Worm (Caenorhabditis elegans) whole organism, early embryonic: ENCODE results near the gene mec-14.

Source experiments
- B0310.2 ChIP-seq: sonication (generic microtip); optimal IDR thresholded peaks from 2 replicates; lab custom pipeline; 2016; ENCODE audit warnings: mild to moderate bottlenecking, missing genetic modification characterization, missing compliant biosample characterization
- F13C5.2 ChIP-seq: sonication (generic microtip); optimal IDR thresholded peaks from 2 replicates; lab custom pipeline; 2017; ENCODE audit warnings: mild to moderate bottlenecking, missing genetic modification characterization, inconsistent platforms, missing compliant biosample characterization
- aly-1 ChIP-seq: sonication (generic microtip); optimal IDR thresholded peaks from 2 replicates; lab custom pipeline; 2016; ENCODE audit warnings: missing genetic modification characterization, missing compliant biosample characterization
- ama-1 ChIP-seq: fragments of 150-350 bp; optimal IDR thresholded peaks from 2 replicates; lab custom pipeline; 2014
- ceh-13 ChIP-seq: fragments of 200-800 bp; sonication (Bioruptor generic); optimal IDR thresholded peaks from 2 replicates; lab custom pipeline; 2018; ENCODE audit warnings: mild to moderate bottlenecking, missing genetic modification characterization, missing compliant biosample characterization
- ceh-36 ChIP-seq: sonication (generic microtip); optimal IDR thresholded peaks from 2 replicates; lab custom pipeline; 2016; ENCODE audit warnings: missing genetic modification characterization, inconsistent platforms, missing compliant biosample characterization
- ets-7 ChIP-seq: sonication (generic microtip); optimal IDR thresholded peaks from 2 replicates; lab custom pipeline; 2016; ENCODE audit warnings: missing genotype, missing genetic modification characterization, missing compliant biosample characterization
- flt-1 ChIP-seq: fragments of 200-800 bp; sonication (Bioruptor generic); IDR thresholded peaks from 2 replicates; pipeline ENCODE4 v1.3.6; 2022; ENCODE audit warnings: missing genetic modification characterization, missing compliant biosample characterization
- hmbx-1 ChIP-seq: sonication (generic microtip); optimal IDR thresholded peaks from 2 replicates; lab custom pipeline; 2016; ENCODE audit warnings: mild to moderate bottlenecking, missing genetic modification characterization, missing compliant biosample characterization
- hmg-4 ChIP-seq: fragments of 200-800 bp; sonication (Bioruptor generic); optimal IDR thresholded peaks from 2 replicates; lab custom pipeline; 2018; ENCODE audit warnings: mild to moderate bottlenecking, missing genetic modification characterization, missing compliant biosample characterization
- hnd-1 ChIP-seq: sonication (generic microtip); optimal IDR thresholded peaks from 2 replicates; lab custom pipeline; 2016; ENCODE audit warnings: missing genetic modification characterization, missing compliant biosample characterization
- pes-1 ChIP-seq: fragments of 200-800 bp; sonication (Bioruptor generic); IDR thresholded peaks from 2 replicates; pipeline ENCODE4 v1.3.6; 2022; ENCODE audit warnings: missing genetic modification reagents, missing genetic modification characterization, missing compliant biosample characterization
- scrt-1 ChIP-seq: fragments of 200-800 bp; sonication (Bioruptor generic); IDR thresholded peaks from 2 replicates; pipeline ENCODE4 v1.3.6; 2022; ENCODE audit warnings: missing genetic modification characterization, missing compliant biosample characterization
- sea-1 ChIP-seq: fragments of 200-800 bp; sonication (Bioruptor generic); conservative IDR thresholded peaks from 2 replicates; pipeline ENCODE4 v1.3.6; 2022; ENCODE audit warnings: missing genetic modification characterization, missing compliant biosample characterization
- tbx-11 ChIP-seq: fragments of 200-800 bp; sonication (Bioruptor generic); IDR thresholded peaks from 2 replicates; pipeline ENCODE4 v1.3.6; 2022; ENCODE audit warnings: missing genetic modification characterization, missing compliant biosample characterization
- tbx-37 ChIP-seq: fragments of 200-800 bp; sonication (Bioruptor generic); conservative IDR thresholded peaks from 2 replicates; pipeline ENCODE4 v1.3.6; 2022; ENCODE audit warnings: missing genetic modification reagents, missing genetic modification characterization, missing compliant biosample characterization
- tra-4 ChIP-seq: sonication (generic microtip); optimal IDR thresholded peaks from 2 replicates; lab custom pipeline; 2017; ENCODE audit warnings: missing genetic modification characterization, missing compliant biosample characterization

The mec-14 gene

DNA sequence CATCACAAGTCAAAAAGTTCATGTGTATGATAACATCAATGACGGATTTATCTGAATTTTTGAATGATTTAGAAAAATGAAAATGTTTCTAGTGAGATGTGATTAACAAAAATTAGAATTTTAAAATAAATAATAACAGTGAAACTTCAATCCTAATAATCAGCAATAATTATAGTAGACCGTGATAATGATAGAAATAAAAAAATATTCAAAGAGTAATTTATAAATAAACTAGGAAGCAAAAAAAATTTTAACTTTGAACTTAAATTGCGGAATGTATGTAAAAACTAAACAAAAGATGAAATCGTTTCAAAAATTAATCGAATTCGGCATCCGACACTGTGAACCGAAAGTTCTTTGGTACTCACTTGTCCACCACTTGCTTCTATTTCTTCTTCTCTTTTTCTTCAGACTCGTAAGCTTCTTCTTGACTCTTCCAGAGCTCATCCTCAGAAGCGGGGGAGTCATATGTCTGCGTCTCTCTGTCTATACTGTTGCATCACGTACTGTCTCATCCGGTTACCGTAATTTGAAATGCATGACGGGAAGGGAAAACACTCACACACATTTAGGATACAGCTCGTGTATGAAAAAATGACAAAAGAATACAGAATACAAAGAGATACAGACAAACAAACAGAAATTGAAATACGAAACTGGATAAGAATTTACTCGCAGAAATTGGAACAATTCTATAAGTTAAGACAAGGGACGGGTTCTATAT lies at the start of gene mec-14:
TSS of gene mec-14 (minus strand) at position 51 of the 724 bp plus-strand sequence.
- TF ChIP-seq sea-1 (GFP tag; lab: Robert Waterston, UW) (no peak), aly-1 (tag; lab: Kevin White, UChicago) (no peak), scrt-1 (GFP tag; lab: Robert Waterston, UW) (no peak)

DNA sequence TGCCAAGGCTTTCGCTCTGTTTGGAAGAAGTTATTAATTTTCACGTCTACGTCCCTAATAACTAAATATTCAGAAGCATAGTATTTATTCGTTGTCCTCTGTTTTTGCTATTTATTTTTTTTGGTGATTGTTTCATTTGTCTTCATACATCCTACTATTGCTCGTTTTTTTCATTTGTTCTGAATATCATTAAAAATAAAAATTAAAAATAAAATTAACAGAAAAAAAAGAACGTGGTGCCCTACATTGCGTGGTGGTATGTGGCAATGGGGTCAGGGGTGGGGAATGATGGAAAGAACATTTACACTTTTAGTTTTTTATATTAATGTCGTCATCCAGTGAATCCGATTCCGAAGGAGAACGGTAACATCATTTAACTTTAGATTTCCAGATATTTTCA lies 48.3 kb upstream of the mec-14 start, which contains the start of gene ztf-31:
TSS of gene ztf-31 (plus strand) at position 301 of the 400 bp plus-strand sequence.
- no peak for TF ChIP-seq hnd-1 (tag; lab: Kevin White, UChicago)
- TF ChIP-seq hmbx-1 (tag; lab: Kevin White, UChicago): no peak
- TF ChIP-seq ama-1 (lab: Kevin White, UChicago): no peak
- no peak for TF ChIP-seq B0310.2 (tag; lab: Kevin White, UChicago)
- TF ChIP-seq ceh-13 (GFP tag; lab: Kevin White, UChicago): no peak
- TF ChIP-seq hmg-4 (GFP tag; lab: Kevin White, UChicago): no peak
- TF ChIP-seq flt-1 (GFP tag; lab: Robert Waterston, UW): no peak
- no peak for TF ChIP-seq tbx-11 (GFP tag; lab: Robert Waterston, UW)
- no peak for TF ChIP-seq aly-1 (tag; lab: Kevin White, UChicago)
- no peak for TF ChIP-seq ets-7 (tag; lab: Kevin White, UChicago)
- no peak for TF ChIP-seq F13C5.2

DNA sequence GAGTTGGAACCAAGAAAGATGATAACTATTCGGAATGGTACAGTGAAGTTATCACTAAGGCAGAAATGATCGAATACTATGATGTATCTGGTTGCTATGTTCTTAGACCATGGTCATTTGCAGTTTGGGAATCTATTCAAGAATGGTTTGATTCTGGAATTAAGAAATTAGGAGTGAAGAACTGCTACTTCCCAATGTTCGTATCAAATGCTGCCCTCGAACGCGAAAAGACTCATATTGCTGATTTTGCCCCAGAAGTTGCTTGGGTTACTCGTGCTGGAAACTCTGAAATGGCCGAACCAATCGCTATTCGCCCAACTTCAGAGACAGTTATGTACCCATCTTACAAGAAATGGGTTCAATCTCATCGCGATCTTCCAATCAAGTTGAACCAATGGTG lies 46.6 kb upstream of the mec-14 start:
- no peak for TF ChIP-seq pes-1 (GFP tag; lab: Robert Waterston, UW)
- TF ChIP-seq ets-7 (tag; lab: Kevin White, UChicago): no peak

- no peak for TF ChIP-seq ets-7 (tag; lab: Kevin White, UChicago)
Observed at ce11 chrIII:7238727-7239126, 45.9 kb upstream of the mec-14 start, which contains the start of gene pars-1. Gene pars-1 (plus strand): TSS chrIII:7239027.

ce11 chrIII:7234148-7234547 lies 41.4 kb upstream of the mec-14 start, which contains the start of gene ndus-8:
Gene ndus-8 (minus strand): TSS chrIII:7234202.
- no peak for TF ChIP-seq F13C5.2
- no peak for TF ChIP-seq ama-1 (lab: Kevin White, UChicago)
- no peak for TF ChIP-seq ceh-36 (tag; lab: Kevin White, UChicago)
- no peak for TF ChIP-seq hmg-4 (GFP tag; lab: Kevin White, UChicago)
- no peak for TF ChIP-seq scrt-1 (GFP tag; lab: Robert Waterston, UW)
- TF ChIP-seq aly-1 (tag; lab: Kevin White, UChicago): no peak
- TF ChIP-seq B0310.2 (tag; lab: Kevin White, UChicago): no peak
- no peak for TF ChIP-seq pes-1 (GFP tag; lab: Robert Waterston, UW)
- TF ChIP-seq flt-1 (GFP tag; lab: Robert Waterston, UW): no peak
- no peak for TF ChIP-seq ceh-13 (GFP tag; lab: Kevin White, UChicago)
- TF ChIP-seq tbx-11 (GFP tag; lab: Robert Waterston, UW): no peak
- no peak for TF ChIP-seq hmbx-1 (tag; lab: Kevin White, UChicago)
- no peak for TF ChIP-seq sea-1 (GFP tag; lab: Robert Waterston, UW)
- no peak for TF ChIP-seq tbx-37 (GFP tag; lab: Robert Waterston, UW)
- TF ChIP-seq hnd-1 (tag; lab: Kevin White, UChicago): no peak
- TF ChIP-seq ets-7 (tag; lab: Kevin White, UChicago): no peak
- no peak for TF ChIP-seq tra-4 (tag; lab: Kevin White, UChicago)

ce11 chrIII:7232782-7233181 lies 40.0 kb upstream of the mec-14 start, which contains the start of gene adr-2:
Gene adr-2 (minus strand): TSS chrIII:7232882.
- no peak for TF ChIP-seq tbx-11 (GFP tag; lab: Robert Waterston, UW)
- no peak for TF ChIP-seq B0310.2 (tag; lab: Kevin White, UChicago)
- no peak for TF ChIP-seq sea-1 (GFP tag; lab: Robert Waterston, UW)
- no peak for TF ChIP-seq hmg-4 (GFP tag; lab: Kevin White, UChicago)
- no peak for TF ChIP-seq F13C5.2
- no peak for TF ChIP-seq tbx-37 (GFP tag; lab: Robert Waterston, UW)
- no peak for TF ChIP-seq flt-1 (GFP tag; lab: Robert Waterston, UW)
- no peak for TF ChIP-seq ets-7 (tag; lab: Kevin White, UChicago)
- TF ChIP-seq scrt-1 (GFP tag; lab: Robert Waterston, UW): no peak
- TF ChIP-seq ceh-13 (GFP tag; lab: Kevin White, UChicago): no peak
- TF ChIP-seq hmbx-1 (tag; lab: Kevin White, UChicago): no peak
- TF ChIP-seq ceh-36 (tag; lab: Kevin White, UChicago): no peak
- TF ChIP-seq pes-1 (GFP tag; lab: Robert Waterston, UW): no peak

- TF ChIP-seq tbx-37 (GFP tag; lab: Robert Waterston, UW) (no peak), pes-1 (GFP tag; lab: Robert Waterston, UW) (no peak), hmbx-1 (tag; lab: Kevin White, UChicago) (no peak), hmg-4 (GFP tag; lab: Kevin White, UChicago) (no peak), flt-1 (GFP tag; lab: Robert Waterston, UW) (no peak), sea-1 (GFP tag; lab: Robert Waterston, UW) (no peak), ets-7 (tag; lab: Kevin White, UChicago) (no peak), F13C5.2 (no peak), tbx-11 (GFP tag; lab: Robert Waterston, UW) (no peak), scrt-1 (GFP tag; lab: Robert Waterston, UW) (no peak), tra-4 (tag; lab: Kevin White, UChicago) (no peak), ama-1 (lab: Kevin White, UChicago) (no peak), hnd-1 (tag; lab: Kevin White, UChicago) (no peak), ceh-36 (tag; lab: Kevin White, UChicago) (no peak), B0310.2 (tag; lab: Kevin White, UChicago) (no peak)
Observed at ce11 chrIII:7230841-7231240, 38.0 kb upstream of the mec-14 start, which contains the start of gene R151.10. Gene R151.10 (minus strand): TSS chrIII:7230941.
